Fruit fly (Drosophila melanogaster) whole organism, embryonic: ENCODE results near the gene ph-d.

Source experiments
- BEAF-32 ChIP-seq: fragments of 200-800 bp; sonication (Bioruptor generic); optimal IDR thresholded peaks from 3 replicates; lab custom pipeline; 2017; ENCODE audit warnings: missing biosample characterization, missing genetic modification characterization, mild to moderate bottlenecking, moderate library complexity, missing genetic modification reagents
- CG10267 ChIP-seq: fragments of 200-800 bp; sonication (Bioruptor generic); optimal IDR thresholded peaks from 2 replicates; lab custom pipeline; 2018; ENCODE audit warnings: missing biosample characterization, mild to moderate bottlenecking, missing genetic modification characterization, moderate library complexity
- CG12769 ChIP-seq: fragments of 200-800 bp; sonication (Bioruptor generic); optimal IDR thresholded peaks from 2 replicates; lab custom pipeline; 2019; ENCODE audit warnings: missing biosample characterization, mild to moderate bottlenecking, missing genetic modification characterization, moderate library complexity
- CG14860 ChIP-seq: fragments of 200-800 bp; sonication (Bioruptor generic); IDR thresholded peaks from 3 replicates; pipeline ENCODE4 v1.3.6; 2022; ENCODE audit warnings: missing biosample characterization, missing genetic modification characterization; ENCODE audit not compliant: partially characterized antibody
- CG15514 ChIP-seq: fragments of 200-800 bp; sonication (Bioruptor generic); optimal IDR thresholded peaks from 3 replicates; lab custom pipeline; 2017; ENCODE audit warnings: missing biosample characterization, missing genetic modification characterization, mild to moderate bottlenecking, moderate library complexity, missing genetic modification reagents
- CG1603 ChIP-seq: fragments of 200-800 bp; sonication (Bioruptor generic); optimal IDR thresholded peaks from 2 replicates; lab custom pipeline; 2019; ENCODE audit warnings: missing biosample characterization, mild to moderate bottlenecking, missing genetic modification characterization, moderate library complexity
- CG17802 ChIP-seq: fragments of 200-800 bp; sonication (Bioruptor generic); optimal IDR thresholded peaks from 2 replicates; lab custom pipeline; 2018; ENCODE audit warnings: missing biosample characterization, mild to moderate bottlenecking, missing genetic modification characterization, moderate library complexity
- CG18011 ChIP-seq: fragments of 200-800 bp; sonication (Bioruptor generic); optimal IDR thresholded peaks from 2 replicates; lab custom pipeline; 2017; ENCODE audit warnings: missing biosample characterization, missing genetic modification characterization, mild to moderate bottlenecking, moderate library complexity, missing genotype
- CG2129 ChIP-seq: fragments of 200-800 bp; sonication (Bioruptor generic); IDR thresholded peaks from 2 replicates; pipeline ENCODE4 v1.3.6; 2022; ENCODE audit warnings: missing biosample characterization, missing genetic modification characterization; ENCODE audit not compliant: partially characterized antibody
- CG4360 ChIP-seq: fragments of 200-800 bp; sonication (Bioruptor generic); IDR thresholded peaks from 2 replicates; pipeline ENCODE4 v1.3.6; 2022; ENCODE audit warnings: missing biosample characterization, missing genetic modification characterization
- CG4854 ChIP-seq: fragments of 200-800 bp; sonication (Bioruptor generic); optimal IDR thresholded peaks from 2 replicates; lab custom pipeline; 2016; ENCODE audit warnings: missing biosample characterization, missing genetic modification characterization, inconsistent platforms
- CG6272 ChIP-seq: fragments of 200-800 bp; sonication (Bioruptor generic); IDR thresholded peaks from 2 replicates; pipeline ENCODE4 v1.3.6; 2022; ENCODE audit warnings: missing biosample characterization, missing genetic modification characterization
- CTCF ChIP-seq: fragments of 200-800 bp; sonication (Bioruptor generic); optimal IDR thresholded peaks from 2 replicates; lab custom pipeline; 2017; ENCODE audit warnings: missing biosample characterization, mild to moderate bottlenecking, missing genetic modification characterization, moderate library complexity
- Dp ChIP-seq: fragments of 200-800 bp; sonication (Bioruptor generic); optimal IDR thresholded peaks from 2 replicates; lab custom pipeline; 2018; ENCODE audit warnings: missing biosample characterization, mild to moderate bottlenecking, missing genetic modification characterization, moderate library complexity
- Dref ChIP-seq: fragments of 200-800 bp; sonication (Bioruptor generic); IDR thresholded peaks from 2 replicates; pipeline ENCODE4 v1.3.6; 2022; ENCODE audit warnings: missing biosample characterization, missing genetic modification characterization
- E2f2 ChIP-seq: fragments of 200-800 bp; sonication (Bioruptor generic); IDR thresholded peaks from 2 replicates; pipeline ENCODE4 v1.3.6; 2022; ENCODE audit warnings: missing biosample characterization, missing genetic modification characterization
- HLH54F ChIP-seq: fragments of 200-800 bp; sonication (Bioruptor generic); optimal IDR thresholded peaks from 3 replicates; lab custom pipeline; 2016; ENCODE audit warnings: missing biosample characterization, missing genetic modification characterization
- MBD-R2 ChIP-seq: fragments of 200-800 bp; sonication (Bioruptor generic); IDR thresholded peaks from 2 replicates; pipeline ENCODE4 v1.3.6; 2022; ENCODE audit warnings: missing biosample characterization, missing genetic modification characterization
- Med ChIP-seq: fragments of 200-800 bp; sonication (Bioruptor generic); peaks from one replicate; lab custom pipeline; 2016; ENCODE audit warnings: missing biosample characterization, missing genetic modification characterization, mild to moderate bottlenecking, inconsistent platforms, moderate library complexity
- Myb ChIP-seq: fragments of 200-800 bp; sonication (Bioruptor generic); optimal IDR thresholded peaks from 2 replicates; lab custom pipeline; 2016; ENCODE audit warnings: missing biosample characterization, missing genetic modification characterization
- Rfx ChIP-seq: fragments of 200-800 bp; sonication (Bioruptor generic); IDR thresholded peaks from 2 replicates; pipeline ENCODE4 v1.3.6; 2022; ENCODE audit warnings: missing biosample characterization, missing genetic modification characterization
- Scr ChIP-seq: fragments of 200-800 bp; sonication (Bioruptor generic); IDR thresholded peaks from 2 replicates; pipeline ENCODE4 v1.3.6; 2022; ENCODE audit warnings: missing biosample characterization, missing genetic modification characterization; ENCODE audit not compliant: partially characterized antibody
- Sin3A ChIP-seq: fragments of >200 bp; optimal IDR thresholded peaks from 2 replicates; lab custom pipeline; 2018
- Sry-δ ChIP-seq: fragments of 200-800 bp; sonication (Bioruptor generic); optimal IDR thresholded peaks from 2 replicates; lab custom pipeline; 2016; ENCODE audit warnings: missing biosample characterization, missing genetic modification characterization
- TFAM ChIP-seq: fragments of 200-800 bp; sonication (Bioruptor generic); optimal IDR thresholded peaks from 2 replicates; lab custom pipeline; 2017; ENCODE audit warnings: missing biosample characterization, missing genetic modification characterization, inconsistent platforms
- Usf ChIP-seq: fragments of 200-800 bp; sonication (Bioruptor generic); optimal IDR thresholded peaks from 2 replicates; lab custom pipeline; 2017; ENCODE audit warnings: missing genotype, missing biosample characterization, missing genetic modification characterization
- ac ChIP-seq: fragments of 200-800 bp; sonication (Bioruptor generic); optimal IDR thresholded peaks from 3 replicates; lab custom pipeline; 2017; ENCODE audit warnings: missing biosample characterization, mild to moderate bottlenecking, missing genetic modification characterization
- br ChIP-seq: fragments of >200 bp; optimal IDR thresholded peaks from 2 replicates; lab custom pipeline; 2017
- dmrt99B ChIP-seq: fragments of 200-800 bp; sonication (Bioruptor generic); optimal IDR thresholded peaks from 2 replicates; lab custom pipeline; 2018; ENCODE audit warnings: missing biosample characterization, mild to moderate bottlenecking, missing genetic modification characterization, moderate library complexity
- grau ChIP-seq: fragments of 200-800 bp; optimal IDR thresholded peaks from 3 replicates; lab custom pipeline; 2019; ENCODE audit warnings: missing biosample characterization, mild to moderate bottlenecking, missing genetic modification characterization, moderate library complexity
- hbn ChIP-seq: fragments of 200-800 bp; sonication (Bioruptor generic); IDR thresholded peaks from 2 replicates; pipeline ENCODE4 v1.3.6; 2022; ENCODE audit warnings: missing biosample characterization, missing genetic modification characterization; ENCODE audit not compliant: partially characterized antibody
- hkb ChIP-seq, 2 experiments: fragments of 200-800 bp in 1 of 2; fragments of >200 bp in 1 of 2; sonication (Bioruptor generic) in 1 of 2; IDR thresholded peaks in 1 of 2; optimal IDR thresholded peaks in 1 of 2; 2 replicates each; pipeline versions ENCODE4 v1.3.6 to Lab custom; 2017 to 2022; ENCODE audit warnings: missing biosample characterization in 1 of 2, missing genetic modification characterization in 1 of 2
- inv ChIP-seq: fragments of 200-800 bp; sonication (Bioruptor generic); IDR thresholded peaks from 2 replicates; pipeline ENCODE4 v1.3.6; 2022; ENCODE audit warnings: missing biosample characterization, missing genetic modification characterization; ENCODE audit not compliant: partially characterized antibody
- mirr ChIP-seq: fragments of 200-800 bp; sonication (Bioruptor generic); optimal IDR thresholded peaks from 3 replicates; lab custom pipeline; 2018; ENCODE audit warnings: missing biosample characterization, mild to moderate bottlenecking, missing genetic modification characterization
- nau ChIP-seq: fragments of 200-800 bp; sonication (Bioruptor generic); optimal IDR thresholded peaks from 3 replicates; lab custom pipeline; 2017; ENCODE audit warnings: missing biosample characterization, mild to moderate bottlenecking, missing genetic modification characterization, missing genetic modification reagents
- nerfin-2 ChIP-seq: fragments of 200-800 bp; sonication (Bioruptor generic); IDR thresholded peaks from 2 replicates; pipeline ENCODE4 v1.3.6; 2022; ENCODE audit warnings: missing biosample characterization, missing genetic modification characterization; ENCODE audit not compliant: partially characterized antibody
- nmo ChIP-seq: fragments of 200-800 bp; sonication (Bioruptor generic); optimal IDR thresholded peaks from 2 replicates; lab custom pipeline; 2018; ENCODE audit warnings: missing biosample characterization, mild to moderate bottlenecking, missing genetic modification characterization, moderate library complexity
- prd ChIP-seq, 3 experiments: fragments of >200 bp in 2 of 3; fragments of 200-800 bp in 1 of 3; sonication (Bioruptor generic) in 1 of 3; optimal IDR thresholded peaks in 2 of 3; IDR thresholded peaks in 1 of 3; 2 replicates in 2 of 3; 3 replicates in 1 of 3; pipeline versions ENCODE4 v1.3.6 to Lab custom; 2017 to 2022; ENCODE audit warnings: missing biosample characterization in 1 of 3, missing genetic modification characterization in 1 of 3
- pzg ChIP-seq: fragments of 200-800 bp; sonication (Bioruptor generic); optimal IDR thresholded peaks from 3 replicates; lab custom pipeline; 2018; ENCODE audit warnings: missing biosample characterization, mild to moderate bottlenecking, missing genetic modification characterization, moderate library complexity
- sens ChIP-seq: fragments of 200-800 bp; sonication (Bioruptor generic); peaks from one replicate; lab custom pipeline; 2016; ENCODE audit warnings: missing biosample characterization, missing genetic modification characterization
- trem ChIP-seq: fragments of 200-800 bp; optimal IDR thresholded peaks from 3 replicates; lab custom pipeline; 2019; ENCODE audit warnings: missing biosample characterization, mild to moderate bottlenecking, missing genetic modification characterization, moderate library complexity
- unpg ChIP-seq: fragments of 200-800 bp; sonication (Bioruptor generic); optimal IDR thresholded peaks from 3 replicates; lab custom pipeline; 2018; ENCODE audit warnings: missing biosample characterization, mild to moderate bottlenecking, missing genetic modification characterization, moderate library complexity

The ph-d gene

DNA sequence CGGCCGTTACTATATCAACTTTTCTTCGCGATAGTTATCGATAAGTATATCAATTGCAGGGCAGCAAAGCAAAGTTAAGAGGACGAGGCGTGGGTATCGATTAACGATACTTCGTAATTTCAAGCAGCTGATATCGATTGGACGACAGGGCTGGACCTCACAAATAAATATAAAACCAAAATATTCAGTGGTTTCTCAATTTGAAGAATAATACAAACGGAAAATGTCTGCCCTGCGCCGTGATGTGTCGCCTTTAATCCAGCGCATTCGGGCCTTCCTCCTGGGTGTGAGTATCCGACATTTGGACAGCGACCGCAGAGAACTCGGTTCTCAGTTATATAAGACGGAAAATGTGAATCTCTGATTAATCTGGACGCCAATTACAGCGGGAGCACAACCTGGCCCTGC lies 49.3 kb upstream of the ph-d start, which contains the start of gene ND-B14.5A (continued):
- TF ChIP-seq CG18011: no peak
- TF ChIP-seq Rfx: peak; percentile 48; the same call in 1 of the 2 replicates
- peak; percentile 2 for TF ChIP-seq HLH54F (GFP tag; lab: Kevin White, UChicago)
- TF ChIP-seq Scr (GFP tag; lab: Robert Waterston, UW): peak; percentile 90
- no peak for TF ChIP-seq dmrt99B
- TF ChIP-seq nmo (GFP tag; lab: Kevin White, UChicago): peak; percentile 17
- TF ChIP-seq CTCF (GFP tag; lab: Kevin White, UChicago): peak; percentile 5
- TF ChIP-seq grau (tag; lab: Kevin White, UChicago): peak; percentile 7
- peak; percentile 99 for TF ChIP-seq nerfin-2
- TF ChIP-seq br: no peak
- TF ChIP-seq CG14860 (GFP tag; lab: Robert Waterston, UW): peak; percentile 97
- TF ChIP-seq CG10267 (tag; lab: Kevin White, UChicago): peak; percentile 14
- no peak for TF ChIP-seq CG4360
- peak; percentile 86 for TF ChIP-seq inv (GFP tag; lab: Robert Waterston, UW)
- TF ChIP-seq CG2129 (GFP tag; lab: Robert Waterston, UW): peak; percentile 83
- no peak for TF ChIP-seq unpg
- no peak for TF ChIP-seq CG6272 (GFP tag; lab: Robert Waterston, UW)
- TF ChIP-seq CG12769 (tag; lab: Kevin White, UChicago): peak; percentile 2
- TF ChIP-seq Usf (GFP tag; lab: Kevin White, UChicago): no peak
- TF ChIP-seq mirr (GFP tag; lab: Kevin White, UChicago): no peak
- TF ChIP-seq CG15514 (GFP tag; lab: Kevin White, UChicago): peak; percentile 72
- TF ChIP-seq hbn (GFP tag; lab: Robert Waterston, UW): peak; percentile 87

DNA sequence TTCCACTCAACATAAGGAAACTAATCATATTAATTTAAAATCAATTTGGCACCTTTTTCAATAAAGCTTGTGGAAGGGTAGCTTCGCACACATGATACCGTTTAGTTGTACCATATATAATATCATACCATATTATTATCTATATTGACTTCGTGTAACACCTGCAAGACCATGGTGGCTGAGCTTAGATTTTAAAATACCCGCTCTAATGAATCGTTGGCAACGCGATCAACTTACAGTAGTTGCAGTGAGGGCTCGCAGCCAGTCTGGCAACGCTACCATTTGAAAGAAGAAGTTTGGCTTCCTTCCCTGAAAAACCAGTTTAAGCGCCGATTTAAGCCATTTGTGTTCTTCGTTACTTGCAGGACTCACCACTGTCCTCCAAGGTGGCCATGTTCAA lies 47.3 kb upstream of the ph-d start:
- TF ChIP-seq Sin3A (lab: Kevin White, UChicago) (peak; percentile 75), trem (peak; percentile 28), sens (peak; percentile 9), CG4854 (GFP tag; lab: Kevin White, UChicago) (peak; percentile 70), nau (GFP tag; lab: Kevin White, UChicago) (no peak), hkb (optimal IDR thresholded peaks at IDR 0.05; lab: Kevin White, UChicago) (peak; percentile 41), hkb (GFP tag; IDR thresholded peaks at IDR 0.05; lab: Robert Waterston, UW) (no peak), prd (optimal IDR thresholded peaks at IDR 0.05; lab: Kevin White, UChicago) (no peak), prd (GFP tag; IDR thresholded peaks at IDR 0.05; lab: Robert Waterston, UW) (no peak), BEAF-32 (GFP tag; lab: Kevin White, UChicago) (peak; percentile 30), pzg (GFP tag; lab: Kevin White, UChicago) (peak; percentile 51), CG1603 (tag; lab: Kevin White, UChicago) (peak; percentile 11), nerfin-2 (no peak), TFAM (GFP tag; lab: Kevin White, UChicago) (no peak), MBD-R2 (GFP tag; lab: Robert Waterston, UW) (peak; percentile 24; the same call in 1 of the 2 replicates), ac (GFP tag; lab: Kevin White, UChicago) (no peak), Dp (GFP tag; lab: Kevin White, UChicago) (peak; percentile 82), Dref (GFP tag; lab: Robert Waterston, UW) (peak; percentile 35; the same call in 1 of the 2 replicates), CG17802 (tag; lab: Kevin White, UChicago) (no peak), CG15514 (GFP tag; lab: Kevin White, UChicago) (peak; percentile 12), Myb (peak; percentile 27), Med (peak; percentile 19), E2f2 (peak; percentile 90), Sry-δ (GFP tag; lab: Kevin White, UChicago) (peak; percentile 27)
